Fruit fly (Drosophila melanogaster): ENCODE results near the gene Mtr3.

DNA sequence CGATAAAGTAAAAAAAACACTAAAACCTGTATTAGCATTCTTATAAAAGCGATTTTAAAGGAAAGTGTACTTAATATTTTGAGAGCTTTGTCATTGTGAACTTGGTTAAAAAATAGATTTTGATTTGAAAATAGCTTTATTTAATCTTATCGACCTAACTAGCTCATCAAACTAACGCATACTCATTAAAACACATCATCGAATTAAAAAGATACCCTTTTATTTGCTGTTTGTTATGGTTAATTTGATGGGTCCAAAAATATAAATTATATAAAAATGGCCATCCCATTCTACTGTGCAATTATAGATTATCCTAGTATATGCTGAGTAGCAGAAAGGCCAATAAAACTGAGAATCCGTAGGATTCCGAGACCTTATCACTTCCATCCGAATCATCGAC is 37.5 kb upstream of the Mtr3 start, which contains the start of gene CG32219:
- TF ChIP-seq esn (GFP tag; optimal IDR thresholded peaks at IDR 0.05) (no peak), Ets96B (tag; optimal IDR thresholded peaks at IDR 0.05) (no peak), net (GFP tag; optimal IDR thresholded peaks at IDR 0.05) (no peak), Hr4 (GFP tag; optimal IDR thresholded peaks at IDR 0.05) (no peak), CG11762 (GFP tag; optimal IDR thresholded peaks at IDR 0.05; ENCODE audit: insufficient read depth) (no peak), CG6163 (GFP tag; IDR thresholded peaks at IDR 0.05) (no peak), CG8319 (GFP tag; optimal IDR thresholded peaks at IDR 0.05) (no peak), Blimp-1 (GFP tag; optimal IDR thresholded peaks at IDR 0.05) (no peak), CG7368 (GFP tag; optimal IDR thresholded peaks at IDR 0.05) (no peak), Sox102F (GFP tag; optimal IDR thresholded peaks at IDR 0.05) (no peak), CG10631 (GFP tag; optimal IDR thresholded peaks at IDR 0.05) (no peak), pdm3 (GFP tag; optimal IDR thresholded peaks at IDR 0.05) (no peak), dsx (GFP tag; optimal IDR thresholded peaks at IDR 0.05; ENCODE audit: poor library complexity, severe bottlenecking) (no peak)

Data from whole organism, prepupa.